Worm (Caenorhabditis elegans): ENCODE measurements around the gene seld-1.

seld-1 gene

DNA sequence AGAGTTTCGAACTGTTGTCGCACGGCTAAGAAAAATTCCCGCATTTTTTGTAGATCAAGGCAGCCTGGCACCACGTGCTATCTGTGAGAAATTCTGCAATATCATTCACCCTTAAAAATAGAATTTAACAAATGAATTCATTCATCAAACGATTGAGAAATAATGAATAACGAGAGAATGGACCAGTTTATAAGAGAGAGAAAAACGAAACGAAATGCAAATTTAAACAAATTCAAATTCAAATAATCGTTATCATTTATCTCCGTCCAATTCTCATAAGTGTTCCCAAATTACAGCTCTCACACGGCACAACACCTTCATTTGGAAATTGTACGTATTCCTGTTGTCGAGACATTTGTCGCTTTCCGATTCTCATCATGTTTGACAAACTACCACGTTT, at the start of gene seld-1:
seld-1 (plus strand) TSS at position 301 of the 400 bp plus-strand sequence.
- TF ChIP-seq cog-1 (tag; optimal IDR thresholded peaks at IDR 0.05), result no peak
- no peak for TF ChIP-seq ztf-29 (GFP tag; IDR thresholded peaks at IDR 0.05)
- TF ChIP-seq med-1 (GFP tag; optimal IDR thresholded peaks at IDR 0.05; ENCODE audit: insufficient read depth), result no peak
- no peak for TF ChIP-seq klf-2 (GFP tag; conservative IDR thresholded peaks at IDR 0.05)
- no peak for TF ChIP-seq ref-1 (GFP tag; conservative IDR thresholded peaks at IDR 0.05)
- no peak for TF ChIP-seq ztf-23 (GFP tag; IDR thresholded peaks at IDR 0.05)
- no peak for TF ChIP-seq T22C8.4 (GFP tag; IDR thresholded peaks at IDR 0.05)
- no peak for TF ChIP-seq flt-1 (GFP tag; IDR thresholded peaks at IDR 0.05)
- no peak for TF ChIP-seq tab-1 (GFP tag; IDR thresholded peaks at IDR 0.05)

- no peak for TF ChIP-seq med-1 (GFP tag; optimal IDR thresholded peaks at IDR 0.05; ENCODE audit: insufficient read depth)
- TF ChIP-seq tab-1 (GFP tag; IDR thresholded peaks at IDR 0.05), result no peak
Observed at ce11 chrIV:13456893-13457292, 48.4 kb upstream of the seld-1 start.

ce11 chrIV:13458237-13458636, 47.0 kb upstream of the seld-1 start:
- TF ChIP-seq med-1 (GFP tag; optimal IDR thresholded peaks at IDR 0.05; ENCODE audit: insufficient read depth), result no peak
- TF ChIP-seq cog-1 (tag; optimal IDR thresholded peaks at IDR 0.05), result no peak
- TF ChIP-seq ztf-23 (GFP tag; IDR thresholded peaks at IDR 0.05), result no peak
- no peak for TF ChIP-seq klf-2 (GFP tag; conservative IDR thresholded peaks at IDR 0.05)
- TF ChIP-seq ref-1 (GFP tag; conservative IDR thresholded peaks at IDR 0.05), result no peak
- no peak for TF ChIP-seq flt-1 (GFP tag; IDR thresholded peaks at IDR 0.05)
- no peak for TF ChIP-seq tab-1 (GFP tag; IDR thresholded peaks at IDR 0.05)
- no peak for TF ChIP-seq ztf-29 (GFP tag; IDR thresholded peaks at IDR 0.05)
- no peak for TF ChIP-seq T22C8.4 (GFP tag; IDR thresholded peaks at IDR 0.05)

- no peak for TF ChIP-seq ref-1 (GFP tag; conservative IDR thresholded peaks at IDR 0.05)
- no peak for TF ChIP-seq tab-1 (GFP tag; IDR thresholded peaks at IDR 0.05)
- no peak for TF ChIP-seq klf-2 (GFP tag; conservative IDR thresholded peaks at IDR 0.05)
- TF ChIP-seq ztf-23 (GFP tag; IDR thresholded peaks at IDR 0.05), result no peak
- TF ChIP-seq ztf-29 (GFP tag; IDR thresholded peaks at IDR 0.05), result no peak
- TF ChIP-seq T22C8.4 (GFP tag; IDR thresholded peaks at IDR 0.05), result no peak
- TF ChIP-seq med-1 (GFP tag; optimal IDR thresholded peaks at IDR 0.05; ENCODE audit: insufficient read depth), result no peak
- no peak for TF ChIP-seq cog-1 (tag; optimal IDR thresholded peaks at IDR 0.05)
- TF ChIP-seq flt-1 (GFP tag; IDR thresholded peaks at IDR 0.05), result no peak
Observed at ce11 chrIV:13460876-13461275, 44.4 kb upstream of the seld-1 start, which contains the start of gene Y38H8A.12. TSS of gene Y38H8A.12 (minus strand) at chrIV:13460976.

DNA sequence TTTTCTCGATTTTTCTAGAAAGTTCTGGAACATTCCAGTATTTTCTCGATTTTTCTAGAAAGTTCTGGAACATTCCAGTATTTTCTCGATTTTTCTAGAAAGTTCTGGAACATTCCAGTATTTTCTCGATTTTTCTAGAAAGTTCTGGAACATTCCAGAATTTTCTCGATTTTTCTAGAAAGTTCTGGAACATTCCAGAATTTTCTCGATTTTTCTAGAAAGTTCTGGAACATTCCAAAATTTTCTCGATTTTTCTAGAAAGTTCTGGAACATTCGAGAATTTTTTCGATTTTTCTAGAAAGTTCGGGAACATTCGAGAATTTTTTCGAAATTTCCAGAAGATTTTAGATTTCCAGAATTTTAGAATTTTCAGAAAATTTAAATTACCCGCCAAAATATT, 41.4 kb upstream of the seld-1 start:
- peak; percentile 89 for TF ChIP-seq flt-1 (GFP tag; IDR thresholded peaks at IDR 0.05)
- TF ChIP-seq ref-1 (GFP tag; conservative IDR thresholded peaks at IDR 0.05), result peak; percentile 50; the same call in 1 of the 2 replicates

DNA sequence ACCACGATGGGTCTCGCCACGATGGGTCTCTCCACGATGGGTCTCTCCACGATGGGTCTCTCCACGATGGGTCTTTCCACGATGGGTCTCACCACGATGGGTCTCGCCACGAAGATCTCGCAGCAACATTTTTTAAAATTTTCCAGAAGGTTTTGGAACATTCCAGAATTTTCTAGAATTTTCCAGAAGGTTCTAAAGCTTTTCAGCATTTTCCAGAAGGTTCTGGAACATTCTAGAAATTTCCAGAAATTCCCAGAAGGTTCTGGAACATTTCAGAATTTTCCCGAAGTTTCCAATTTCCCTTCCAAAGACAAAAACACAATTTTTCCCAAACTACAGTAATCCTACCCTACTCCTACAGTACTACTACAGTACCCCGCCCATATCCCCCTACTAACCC, 40.6 kb upstream of the seld-1 start:
- 0 out of 2 replicates have a peak, but pooled peaks have one; percentile 5 for TF ChIP-seq flt-1 (GFP tag; IDR thresholded peaks at IDR 0.05)

ce11 chrIV:13465797-13466196, 39.4 kb upstream of the seld-1 start, which contains the start of gene fezf-1:
TSS of gene fezf-1 (plus strand) at chrIV:13466097.
- TF ChIP-seq ztf-29 (GFP tag; IDR thresholded peaks at IDR 0.05) (no peak), ref-1 (GFP tag; conservative IDR thresholded peaks at IDR 0.05) (no peak), ztf-23 (GFP tag; IDR thresholded peaks at IDR 0.05) (no peak), T22C8.4 (GFP tag; IDR thresholded peaks at IDR 0.05) (no peak), klf-2 (GFP tag; conservative IDR thresholded peaks at IDR 0.05) (no peak), cog-1 (tag; optimal IDR thresholded peaks at IDR 0.05) (no peak)

- TF ChIP-seq flt-1 (GFP tag; IDR thresholded peaks at IDR 0.05) (no peak), klf-2 (GFP tag; conservative IDR thresholded peaks at IDR 0.05) (no peak), ref-1 (GFP tag; conservative IDR thresholded peaks at IDR 0.05) (no peak), ztf-29 (GFP tag; IDR thresholded peaks at IDR 0.05) (no peak), tab-1 (GFP tag; IDR thresholded peaks at IDR 0.05) (no peak), med-1 (GFP tag; optimal IDR thresholded peaks at IDR 0.05; ENCODE audit: insufficient read depth) (no peak), T22C8.4 (GFP tag; IDR thresholded peaks at IDR 0.05) (no peak), cog-1 (tag; optimal IDR thresholded peaks at IDR 0.05) (no peak), ztf-23 (GFP tag; IDR thresholded peaks at IDR 0.05) (no peak)
Observed at ce11 chrIV:13472011-13472410, 33.2 kb upstream of the seld-1 start, which contains the start of the genes ttbk-8.1 and Y38H8A.4. TSS of gene ttbk-8.1 (plus strand) at chrIV:13472311. TSS of gene Y38H8A.4 (minus strand) at chrIV:13472376.

DNA sequence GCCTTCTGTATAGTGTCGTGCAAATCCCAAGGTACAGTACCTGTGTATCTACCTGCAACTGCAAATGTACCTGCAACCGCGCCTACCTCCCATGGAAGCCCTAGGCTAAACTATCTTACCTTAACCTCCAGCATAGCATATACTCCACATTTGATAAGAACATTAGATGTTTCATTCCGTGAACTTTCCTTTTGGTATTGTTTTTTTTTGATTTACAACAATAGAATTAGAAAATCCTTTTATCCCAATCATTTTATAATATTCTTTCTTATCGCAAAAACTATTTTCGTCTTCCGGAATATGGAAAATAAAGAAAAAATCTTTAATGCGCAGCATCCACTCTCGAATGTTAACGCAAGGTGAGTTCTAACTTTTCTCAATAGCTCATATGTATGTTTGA, 31.1 kb upstream of the seld-1 start, which contains the start of gene Y38H8A.2:
Y38H8A.2 (plus strand) TSS at position 301 of the 400 bp plus-strand sequence.
- no peak for TF ChIP-seq cog-1 (tag; optimal IDR thresholded peaks at IDR 0.05)
- no peak for TF ChIP-seq T22C8.4 (GFP tag; IDR thresholded peaks at IDR 0.05)
- no peak for TF ChIP-seq tab-1 (GFP tag; IDR thresholded peaks at IDR 0.05)
- TF ChIP-seq ztf-29 (GFP tag; IDR thresholded peaks at IDR 0.05), result no peak
- no peak for TF ChIP-seq klf-2 (GFP tag; conservative IDR thresholded peaks at IDR 0.05)
- TF ChIP-seq ztf-23 (GFP tag; IDR thresholded peaks at IDR 0.05), result no peak
- no peak for TF ChIP-seq med-1 (GFP tag; optimal IDR thresholded peaks at IDR 0.05; ENCODE audit: insufficient read depth)
- TF ChIP-seq ref-1 (GFP tag; conservative IDR thresholded peaks at IDR 0.05), result no peak
- TF ChIP-seq flt-1 (GFP tag; IDR thresholded peaks at IDR 0.05), result no peak

DNA sequence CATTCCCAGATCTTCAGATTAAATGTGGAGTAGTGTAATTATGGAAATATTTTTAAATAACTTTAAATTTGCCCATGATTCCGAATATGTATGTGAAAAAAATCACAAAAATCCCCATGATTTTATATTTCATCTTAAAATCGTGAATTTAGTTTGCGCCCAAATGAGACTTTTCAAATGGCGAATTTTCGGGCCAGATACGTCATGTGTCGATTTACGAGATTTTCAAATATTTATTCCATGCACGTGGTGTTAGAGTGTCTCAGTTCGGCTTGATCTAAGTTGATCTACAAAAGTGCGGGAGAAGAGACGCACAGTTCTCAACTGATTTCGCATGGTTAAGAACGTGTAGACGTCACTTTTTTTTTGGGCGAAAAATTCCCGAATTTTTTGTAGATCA, 22.8 kb upstream of the seld-1 start, which contains the start of gene Y38H8A.1:
Y38H8A.1 (plus strand) TSS at position 301 of the 400 bp plus-strand sequence.
- no peak for TF ChIP-seq cog-1 (tag; optimal IDR thresholded peaks at IDR 0.05)
- TF ChIP-seq ztf-23 (GFP tag; IDR thresholded peaks at IDR 0.05), result no peak
- no peak for TF ChIP-seq T22C8.4 (GFP tag; IDR thresholded peaks at IDR 0.05)
- TF ChIP-seq tab-1 (GFP tag; IDR thresholded peaks at IDR 0.05), result no peak
- no peak for TF ChIP-seq flt-1 (GFP tag; IDR thresholded peaks at IDR 0.05)
- no peak for TF ChIP-seq klf-2 (GFP tag; conservative IDR thresholded peaks at IDR 0.05)
- TF ChIP-seq ztf-29 (GFP tag; IDR thresholded peaks at IDR 0.05), result no peak
- no peak for TF ChIP-seq ref-1 (GFP tag; conservative IDR thresholded peaks at IDR 0.05)
- no peak for TF ChIP-seq med-1 (GFP tag; optimal IDR thresholded peaks at IDR 0.05; ENCODE audit: insufficient read depth)

All from whole organism, midembryonic.